Fruit fly (Drosophila melanogaster): ENCODE data around the gene Rfk.

Rfk gene

DNA sequence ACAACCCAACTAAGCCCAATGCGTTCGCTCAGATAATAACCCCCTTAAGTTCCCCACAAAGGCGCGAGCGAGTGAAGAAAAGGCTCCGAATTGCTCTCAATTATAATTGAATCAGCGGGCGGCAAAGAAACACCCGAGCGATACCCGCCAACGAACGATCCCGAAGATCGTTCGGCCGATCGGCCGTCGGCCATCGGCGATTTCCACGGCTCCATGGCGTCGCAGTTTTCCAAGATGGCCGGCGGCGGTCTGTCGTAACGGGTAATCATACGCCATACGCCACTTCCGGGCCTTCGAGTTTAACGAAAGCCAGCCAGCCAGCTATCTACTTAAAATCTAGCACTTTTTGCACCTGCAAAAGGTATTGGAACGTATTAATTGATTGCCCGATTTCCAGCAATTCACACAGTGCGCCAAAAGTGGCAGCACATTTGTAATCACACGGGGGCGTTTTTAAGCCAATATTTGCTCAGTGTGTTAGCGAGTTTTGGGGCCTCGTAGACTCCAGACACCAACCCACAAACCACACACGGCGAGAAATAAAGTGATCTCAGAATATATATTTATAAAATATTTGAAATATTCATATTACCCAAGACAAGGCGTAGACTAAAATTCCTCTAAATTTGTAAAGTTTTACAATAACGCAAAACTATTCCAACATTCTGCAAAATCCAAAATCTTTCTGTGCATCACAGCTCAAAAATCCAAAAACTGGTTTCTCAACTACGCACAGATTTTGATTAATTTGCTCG is 20.7 kb downstream of the Rfk start (continued):
- TF ChIP-seq vvl (GFP tag; IDR thresholded peaks at IDR 0.05) (peak; percentile 35; the same call in 1 of the 2 replicates), rib (GFP tag; IDR thresholded peaks at IDR 0.05) (peak; percentile 56; the same call in 1 of the 2 replicates), bsh (GFP tag; optimal IDR thresholded peaks at IDR 0.05) (peak in 1 of 2 experiments; percentile 25), CG32532 (GFP tag; IDR thresholded peaks at IDR 0.05) (peak; percentile 78), Hmr (GFP tag; optimal IDR thresholded peaks at IDR 0.05) (peak; percentile 50), CG11456 (GFP tag; IDR thresholded peaks at IDR 0.05) (peak; percentile 66), bab2 (GFP tag; optimal IDR thresholded peaks at IDR 0.05) (no peak), sd (tag; optimal IDR thresholded peaks at IDR 0.05) (peak; percentile 44), cwo (GFP tag; optimal IDR thresholded peaks at IDR 0.05) (peak; percentile 69), lab (GFP tag; optimal IDR thresholded peaks at IDR 0.05) (peak; percentile 80), schlank (tag; optimal IDR thresholded peaks at IDR 0.05) (peak; percentile 5), CG13775 (GFP tag; optimal IDR thresholded peaks at IDR 0.05) (peak; percentile 37), CG4328 (GFP tag; optimal IDR thresholded peaks at IDR 0.05) (peak; percentile 36), CG18619 (GFP tag; optimal IDR thresholded peaks at IDR 0.05) (peak; percentile 38), Drgx (GFP tag; IDR thresholded peaks at IDR 0.05) (peak; percentile 82), CG15514 (GFP tag; optimal IDR thresholded peaks at IDR 0.05) (peak; percentile 29), kah (GFP tag; optimal IDR thresholded peaks at IDR 0.05) (no peak), CG4404 (GFP tag; IDR thresholded peaks at IDR 0.05) (no peak), sisA (GFP tag; IDR thresholded peaks at IDR 0.05) (peak; percentile 54; the same call in 1 of the 2 replicates), salm (tag; optimal IDR thresholded peaks at IDR 0.05) (no peak), CG12071 (GFP tag; optimal IDR thresholded peaks at IDR 0.05) (no peak), CG13894 (tag; optimal IDR thresholded peaks at IDR 0.05) (peak; percentile 85), H15 (GFP tag; IDR thresholded peaks at IDR 0.05) (peak; percentile 59; the same call in 2 of the 3 replicates), ttk (GFP tag; IDR thresholded peaks at IDR 0.05) (peak; percentile 32; the same call in 1 of the 2 replicates), CG11695 (GFP tag; IDR thresholded peaks at IDR 0.05) (no peak), tgo (GFP tag; IDR thresholded peaks at IDR 0.05) (peak; percentile 54; the same call in 2 of the 3 replicates), PHDP (tag; optimal IDR thresholded peaks at IDR 0.05) (peak; percentile 21), CG3726 (GFP tag; IDR thresholded peaks at IDR 0.05) (0 out of 3 replicates have a peak, but pooled peaks have one; percentile 20), Meics (GFP tag; optimal IDR thresholded peaks at IDR 0.05) (peak; percentile 70), CG10366 (GFP tag; IDR thresholded peaks at IDR 0.05) (peak; percentile 55), chm (GFP tag; IDR thresholded peaks at IDR 0.05) (0 out of 2 replicates have a peak, but pooled peaks have one; percentile 31), Sin3A (optimal IDR thresholded peaks at IDR 0.05) (no peak), Abd-B (GFP tag; optimal IDR thresholded peaks at IDR 0.05) (no peak), org-1 (GFP tag; optimal IDR thresholded peaks at IDR 0.05) (no peak), Rx (GFP tag; IDR thresholded peaks at IDR 0.05) (no peak), lilli (GFP tag; optimal IDR thresholded peaks at IDR 0.05) (peak; percentile 41), klu (GFP tag; IDR thresholded peaks at IDR 0.05) (0 out of 2 replicates have a peak, but pooled peaks have one; percentile 32), CG3995 (GFP tag; optimal IDR thresholded peaks at IDR 0.05) (no peak), CG32767 (GFP tag; IDR thresholded peaks at IDR 0.05) (0 out of 2 replicates have a peak, but pooled peaks have one; percentile 33), HHEX (GFP tag; optimal IDR thresholded peaks at IDR 0.05) (peak; percentile 7), CrebB (tag; optimal IDR thresholded peaks at IDR 0.05) (no peak), CG8290 (GFP tag; optimal IDR thresholded peaks at IDR 0.05) (no peak), CG8290 (tag; optimal IDR thresholded peaks at IDR 0.05) (peak; percentile 29 to 52), Usf (GFP tag; optimal IDR thresholded peaks at IDR 0.05) (no peak), fd3F (GFP tag; optimal IDR thresholded peaks at IDR 0.05) (peak; percentile 24), Ptx1 (GFP tag; IDR thresholded peaks at IDR 0.05) (peak; percentile 28; the same call in 1 of the 2 replicates), exex (tag; optimal IDR thresholded peaks at IDR 0.05) (peak; percentile 35), Fer3 (tag; optimal IDR thresholded peaks at IDR 0.05) (peak; percentile 37), Trl (optimal IDR thresholded peaks at IDR 0.05) (no peak), Trl (GFP tag; optimal IDR thresholded peaks at IDR 0.05) (no peak)
